Fruit fly (Drosophila melanogaster): ENCODE results near the gene CG3226.
A peak's percentile ranks its signal among the peaks of the same experiment; 100 is the strongest.

Gene CG3226

DNA sequence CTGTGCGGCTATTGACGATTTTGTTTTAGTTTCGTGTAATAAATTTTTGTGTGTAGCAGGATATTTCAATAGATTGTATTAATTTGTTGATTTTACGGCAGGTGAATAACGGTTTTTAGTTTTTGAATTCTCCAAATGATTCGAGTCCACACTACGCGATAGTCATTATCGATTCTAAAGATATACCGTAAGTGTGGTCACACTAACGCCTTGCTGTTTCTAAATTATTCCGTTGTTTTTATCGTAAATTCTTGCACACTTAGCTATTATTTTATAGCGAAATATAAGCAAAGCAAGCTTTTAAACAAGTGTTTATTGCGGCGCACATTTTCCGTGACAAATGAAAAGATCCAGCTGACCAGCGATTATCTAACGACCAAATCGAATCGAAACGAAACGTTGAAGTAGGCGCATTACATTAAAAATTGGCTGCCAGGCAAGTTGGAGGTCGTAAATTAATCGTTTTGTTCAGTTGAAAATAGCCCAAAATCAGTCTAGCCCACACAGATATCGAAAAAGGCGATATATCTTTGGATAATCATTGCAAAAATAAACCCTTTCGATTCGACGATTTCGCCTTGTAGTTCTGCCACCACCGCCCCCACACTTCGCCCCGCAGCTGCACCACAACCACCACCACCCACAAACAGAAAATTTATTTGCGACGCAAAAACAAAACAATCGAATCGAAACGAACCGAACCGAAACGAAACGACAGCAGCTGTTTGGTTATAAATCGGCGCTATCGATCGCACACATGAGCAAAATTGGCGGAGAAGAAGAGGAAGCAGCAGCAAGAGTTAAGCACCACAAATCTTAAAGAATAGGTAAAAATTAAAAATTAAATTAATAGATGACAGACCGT is 29.8 kb upstream of the CG3226 start, which contains the start of gene Pink1:
Gene Pink1 (plus strand): TSS at position 164 of the 865 bp plus-strand sequence.
- TF ChIP-seq pita (GFP tag; optimal IDR thresholded peaks at IDR 0.05) (peak; percentile 42), CHES-1-like (GFP tag; optimal IDR thresholded peaks at IDR 0.05) (no peak), ken (GFP tag; IDR thresholded peaks at IDR 0.05) (no peak), odd (GFP tag; optimal IDR thresholded peaks at IDR 0.05) (no peak), grn (GFP tag; optimal IDR thresholded peaks at IDR 0.05) (no peak), Trl (optimal IDR thresholded peaks at IDR 0.05) (no peak), Trl (GFP tag; optimal IDR thresholded peaks at IDR 0.05) (no peak), en (GFP tag; optimal IDR thresholded peaks at IDR 0.05) (no peak), fd102C (GFP tag; optimal IDR thresholded peaks at IDR 0.05) (no peak), Sin3A (optimal IDR thresholded peaks at IDR 0.05) (peak; percentile 11), repo (GFP tag; optimal IDR thresholded peaks at IDR 0.05) (no peak), salm (tag; optimal IDR thresholded peaks at IDR 0.05) (no peak), insv (GFP tag; optimal IDR thresholded peaks at IDR 0.05) (peak in 1 of 2 experiments; percentile 13), BtbVII (GFP tag; optimal IDR thresholded peaks at IDR 0.05) (no peak), CG1602 (GFP tag; optimal IDR thresholded peaks at IDR 0.05) (no peak), trem (tag; optimal IDR thresholded peaks at IDR 0.05) (peak; percentile 0), CG15514 (GFP tag; optimal IDR thresholded peaks at IDR 0.05) (peak; percentile 36), CG10431 (GFP tag; optimal IDR thresholded peaks at IDR 0.05) (no peak), ac (GFP tag; optimal IDR thresholded peaks at IDR 0.05) (no peak), Deaf1 (tag; optimal IDR thresholded peaks at IDR 0.05) (peak; percentile 89), nom (GFP tag; optimal IDR thresholded peaks at IDR 0.05) (peak; percentile 30), nerfin-1 (tag; optimal IDR thresholded peaks at IDR 0.05) (no peak), Fer1 (GFP tag; optimal IDR thresholded peaks at IDR 0.05) (peak; percentile 23), Gug (GFP tag; IDR thresholded peaks at IDR 0.05) (no peak), Dip3 (GFP tag; optimal IDR thresholded peaks at IDR 0.05) (no peak), Dll (GFP tag; IDR thresholded peaks at IDR 0.05; ENCODE audit: partially characterized antibody) (0 out of 4 replicates have a peak, but pooled peaks have one; percentile 50), CG13287 (GFP tag; IDR thresholded peaks at IDR 0.05; ENCODE audit: partially characterized antibody) (no peak; the same call in 1 of the 2 replicates), CG10462 (GFP tag; optimal IDR thresholded peaks at IDR 0.05) (no peak), run (tag; optimal IDR thresholded peaks at IDR 0.05) (no peak), stwl (tag; optimal IDR thresholded peaks at IDR 0.05) (peak; percentile 42), kay (GFP tag; optimal IDR thresholded peaks at IDR 0.05) (no peak), MBD-R2 (GFP tag; IDR thresholded peaks at IDR 0.05) (peak; percentile 35; the same call in 1 of the 2 replicates), ewg (GFP tag; optimal IDR thresholded peaks at IDR 0.05) (no peak), ato (GFP tag; IDR thresholded peaks at IDR 0.05; ENCODE audit: partially characterized antibody) (peak; percentile 60; the same call in 1 of the 2 replicates), CG12155 (GFP tag; optimal IDR thresholded peaks at IDR 0.05) (no peak), CG9817 (tag; optimal IDR thresholded peaks at IDR 0.05) (no peak), YL-1 (GFP tag; optimal IDR thresholded peaks at IDR 0.05) (peak; percentile 70), CG15073 (GFP tag; optimal IDR thresholded peaks at IDR 0.05) (no peak), CG7987 (GFP tag; optimal IDR thresholded peaks at IDR 0.05) (no peak), NC2α (GFP tag; optimal IDR thresholded peaks at IDR 0.05) (no peak), CG18619 (GFP tag; optimal IDR thresholded peaks at IDR 0.05) (no peak), CG2116 (GFP tag; optimal IDR thresholded peaks at IDR 0.05) (peak; percentile 51), rib (GFP tag; IDR thresholded peaks at IDR 0.05) (peak; percentile 65; the same call in 1 of the 2 replicates), onecut (GFP tag; IDR thresholded peaks at IDR 0.05) (peak; percentile 44; the same call in 1 of the 2 replicates), pnt (GFP tag; optimal IDR thresholded peaks at IDR 0.05) (no peak), CG13624 (GFP tag; optimal IDR thresholded peaks at IDR 0.05) (peak; percentile 91), gfzf (GFP tag; optimal IDR thresholded peaks at IDR 0.05) (peak; percentile 68), CG9215 (GFP tag; IDR thresholded peaks at IDR 0.05) (no peak), CG13296 (GFP tag; optimal IDR thresholded peaks at IDR 0.05) (no peak)

All from whole organism, embryonic.